Worm (Caenorhabditis elegans) whole organism, L2 larva: ENCODE data around the gene tra-4.

ENCODE experiments used
- dmd-4 ChIP-seq: sonication (generic microtip); optimal IDR thresholded peaks from 2 replicates; lab custom pipeline; 2017; ENCODE audit warnings: missing biosample characterization, missing genetic modification characterization
- lsy-2 ChIP-seq, 2 experiments: fragments of 150-350 bp in 1 of 2; sonication (generic microtip) in 1 of 2; optimal IDR thresholded peaks; 2 replicates each; lab custom pipeline; 2014 to 2017; ENCODE audit warnings: missing biosample characterization in 2 of 2, missing genetic modification characterization in 2 of 2
- nhr-12 ChIP-seq: fragments of 150-350 bp; optimal IDR thresholded peaks from 2 replicates; lab custom pipeline; 2014; ENCODE audit warnings: missing biosample characterization, missing genetic modification characterization
- nhr-77 ChIP-seq: fragments of 150-350 bp; optimal IDR thresholded peaks from 2 replicates; lab custom pipeline; 2014; ENCODE audit warnings: missing biosample characterization, missing genetic modification characterization

DNA sequence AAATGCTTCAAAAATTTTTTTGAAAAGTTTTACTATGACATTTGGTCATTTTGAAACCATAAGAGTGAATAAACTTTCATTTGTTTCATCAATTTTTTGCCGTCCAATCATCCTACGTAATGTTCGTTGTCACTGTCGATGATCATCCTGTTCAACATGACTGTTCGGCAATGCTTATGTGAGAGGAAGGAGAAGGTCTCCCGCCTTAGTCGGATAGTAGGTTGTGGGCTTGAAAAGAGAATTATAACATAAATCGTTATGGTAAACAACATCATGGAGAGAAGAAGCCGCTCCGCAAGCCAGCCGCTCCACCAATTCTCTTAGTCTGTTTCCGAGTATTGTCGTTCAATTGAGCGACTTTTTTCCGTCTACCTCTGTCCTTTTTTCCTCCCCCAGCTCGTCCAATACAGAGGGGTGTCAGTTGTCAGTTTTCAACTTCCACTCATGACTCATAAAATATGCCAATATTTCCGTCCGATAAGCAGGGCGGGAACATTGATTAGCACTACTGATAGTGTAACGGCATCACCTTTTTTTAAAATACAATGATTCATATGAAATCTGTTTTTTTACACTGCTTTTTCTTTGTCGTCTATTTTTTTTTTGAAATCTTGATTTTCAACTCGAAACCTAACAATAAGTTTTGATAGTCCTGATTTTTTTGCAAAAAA lies 48.8 kb upstream of the tra-4 start:
- TF ChIP-seq nhr-77 (tag; lab: Kevin White, UChicago) (no peak), nhr-12 (no peak), dmd-4 (tag; lab: Kevin White, UChicago) (no peak), lsy-2 (tag; optimal IDR thresholded peaks at IDR 0.05; lab: Kevin White, UChicago) (no peak)
